Fruit fly (Drosophila melanogaster): Measurements from ENCODE around the gene CG7384.
A peak's percentile ranks its signal among the peaks of the same experiment; 100 is the strongest.

Gene CG7384

DNA sequence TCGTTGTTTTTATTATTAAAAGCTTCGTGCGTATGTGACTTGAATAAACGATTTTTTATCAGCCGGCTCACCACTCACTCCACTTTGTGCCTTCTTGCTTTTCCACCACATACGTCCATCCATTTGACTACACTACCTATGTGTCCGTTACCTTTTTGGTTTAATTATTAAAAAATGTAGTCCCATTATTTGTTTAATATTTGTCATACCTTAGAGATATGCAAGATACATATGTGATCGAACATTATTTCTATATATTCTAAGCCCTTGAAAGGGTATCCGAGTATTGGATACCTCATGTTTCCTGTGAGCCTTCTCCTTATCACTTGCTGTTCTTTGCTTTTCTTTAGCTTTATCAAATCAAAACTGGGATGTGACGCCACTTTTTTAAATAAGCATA, 9.0 kb upstream of the CG7384 start (continued):
- peak; percentile 23 for TF ChIP-seq Antp (GFP tag; optimal IDR thresholded peaks at IDR 0.05)
- TF ChIP-seq Tbp (GFP tag; optimal IDR thresholded peaks at IDR 0.05), result no peak
- TF ChIP-seq CG10654 (GFP tag; optimal IDR thresholded peaks at IDR 0.05), result peak; percentile 14
- TF ChIP-seq pros (GFP tag; optimal IDR thresholded peaks at IDR 0.05), result no peak
- TF ChIP-seq dimm (GFP tag; IDR thresholded peaks at IDR 0.05), result no peak
- TF ChIP-seq Doc2 (GFP tag; IDR thresholded peaks at IDR 0.05), result no peak
- TF ChIP-seq CG8388 (GFP tag; optimal IDR thresholded peaks at IDR 0.05), result peak; percentile 46
- TF ChIP-seq caup (GFP tag; optimal IDR thresholded peaks at IDR 0.05; ENCODE audit: severe bottlenecking), result peak; percentile 61
- TF ChIP-seq CG12744 (GFP tag; optimal IDR thresholded peaks at IDR 0.05), result no peak
- peak; percentile 14 for TF ChIP-seq CG8359 (GFP tag; optimal IDR thresholded peaks at IDR 0.05; ENCODE audit: borderline replicate concordance)
- peak; percentile 15 for TF ChIP-seq CG8281 (tag; optimal IDR thresholded peaks at IDR 0.05)
- peak; percentile 6 for TF ChIP-seq CG1647 (GFP tag; optimal IDR thresholded peaks at IDR 0.05)
- no peak for TF ChIP-seq Ets97D (GFP tag; optimal IDR thresholded peaks at IDR 0.05)
- TF ChIP-seq wdn (GFP tag; IDR thresholded peaks at IDR 0.05), result peak; percentile 69
- TF ChIP-seq dmrt11E (tag; optimal IDR thresholded peaks at IDR 0.05), result no peak
- TF ChIP-seq corto (GFP tag; optimal IDR thresholded peaks at IDR 0.05), result peak; percentile 54
- TF ChIP-seq CG32767 (GFP tag; IDR thresholded peaks at IDR 0.05), result no peak
- no peak for TF ChIP-seq CG1529 (GFP tag; optimal IDR thresholded peaks at IDR 0.05)
- no peak for TF ChIP-seq cad (GFP tag; optimal IDR thresholded peaks at IDR 0.05)
- TF ChIP-seq az2 (GFP tag; optimal IDR thresholded peaks at IDR 0.05), result no peak
- TF ChIP-seq Poxn (GFP tag; IDR thresholded peaks at IDR 0.05), result 0 out of 2 replicates have a peak, but pooled peaks have one; percentile 8
- TF ChIP-seq sr (GFP tag; IDR thresholded peaks at IDR 0.05), result no peak
- TF ChIP-seq CG9215 (GFP tag; IDR thresholded peaks at IDR 0.05), result peak; percentile 27; the same call in 1 of the 2 replicates
- peak; percentile 59 for TF ChIP-seq gro (GFP tag; optimal IDR thresholded peaks at IDR 0.05)
- no peak for TF ChIP-seq CG42726 (GFP tag; IDR thresholded peaks at IDR 0.05; ENCODE audit: partially characterized antibody)
- peak; percentile 21 for TF ChIP-seq CG1792 (GFP tag; optimal IDR thresholded peaks at IDR 0.05)
- TF ChIP-seq prd (optimal IDR thresholded peaks at IDR 0.05), result no peak
- peak; percentile 64 for TF ChIP-seq prd (GFP tag; IDR thresholded peaks at IDR 0.05)
- no peak for TF ChIP-seq jing (GFP tag; optimal IDR thresholded peaks at IDR 0.05)
- TF ChIP-seq Fer1 (GFP tag; optimal IDR thresholded peaks at IDR 0.05), result peak; percentile 69
- no peak for TF ChIP-seq NC2α (GFP tag; optimal IDR thresholded peaks at IDR 0.05)
- TF ChIP-seq CG10565 (GFP tag; optimal IDR thresholded peaks at IDR 0.05), result no peak
- peak; percentile 79 for TF ChIP-seq Atf6 (GFP tag; IDR thresholded peaks at IDR 0.05)
- no peak for TF ChIP-seq mirr (GFP tag; optimal IDR thresholded peaks at IDR 0.05)
- peak; percentile 25 for TF ChIP-seq CG31365 (tag; optimal IDR thresholded peaks at IDR 0.05)
- no peak for TF ChIP-seq emc (GFP tag; optimal IDR thresholded peaks at IDR 0.05)
- TF ChIP-seq E2f2 (GFP tag; IDR thresholded peaks at IDR 0.05), result peak; percentile 45; the same call in 1 of the 2 replicates
- peak; percentile 48; the same call in 1 of the 2 replicates for TF ChIP-seq CG31441 (GFP tag; IDR thresholded peaks at IDR 0.05)
- TF ChIP-seq CrebB (tag; optimal IDR thresholded peaks at IDR 0.05), result peak; percentile 8
- peak; percentile 45 for TF ChIP-seq CG18262 (tag; optimal IDR thresholded peaks at IDR 0.05)
- peak in 1 of 2 experiments; percentile 66 for TF ChIP-seq eve (GFP tag; optimal IDR thresholded peaks at IDR 0.05)
- TF ChIP-seq oc (tag; optimal IDR thresholded peaks at IDR 0.05), result no peak
- TF ChIP-seq CG9817 (tag; optimal IDR thresholded peaks at IDR 0.05), result peak; percentile 47
- TF ChIP-seq GATAe (GFP tag; conservative IDR thresholded peaks at IDR 0.05), result 0 out of 2 replicates have a peak, but pooled peaks have one; percentile 20
- no peak for TF ChIP-seq B-H2 (GFP tag; optimal IDR thresholded peaks at IDR 0.05)
- TF ChIP-seq sna (GFP tag; IDR thresholded peaks at IDR 0.05; ENCODE audit: partially characterized antibody), result no peak
- peak; percentile 14 for TF ChIP-seq salm (tag; optimal IDR thresholded peaks at IDR 0.05)
- TF ChIP-seq CG7357 (GFP tag; IDR thresholded peaks at IDR 0.05), result 0 out of 3 replicates have a peak, but pooled peaks have one; percentile 49
- peak; percentile 44; the same call in 1 of the 2 replicates for TF ChIP-seq CG11247 (GFP tag; IDR thresholded peaks at IDR 0.05)
- no peak for TF ChIP-seq toy (GFP tag; IDR thresholded peaks at IDR 0.05)
- no peak for TF ChIP-seq CG10431 (GFP tag; optimal IDR thresholded peaks at IDR 0.05)
- TF ChIP-seq ftz-f1 (GFP tag; optimal IDR thresholded peaks at IDR 0.05), result no peak
